Worm (Caenorhabditis elegans) whole organism, early embryonic: Measurements from ENCODE around the gene F26F2.4.

Experiments
- B0310.2 ChIP-seq: sonication (generic microtip); optimal IDR thresholded peaks from 2 replicates; lab custom pipeline; 2016; ENCODE audit warnings: mild to moderate bottlenecking, missing genetic modification characterization, missing compliant biosample characterization
- aly-1 ChIP-seq: sonication (generic microtip); optimal IDR thresholded peaks from 2 replicates; lab custom pipeline; 2016; ENCODE audit warnings: missing genetic modification characterization, missing compliant biosample characterization
- ama-1 ChIP-seq: fragments of 150-350 bp; optimal IDR thresholded peaks from 2 replicates; lab custom pipeline; 2014
- ceh-36 ChIP-seq: sonication (generic microtip); optimal IDR thresholded peaks from 2 replicates; lab custom pipeline; 2016; ENCODE audit warnings: missing genetic modification characterization, inconsistent platforms, missing compliant biosample characterization
- ets-7 ChIP-seq: sonication (generic microtip); optimal IDR thresholded peaks from 2 replicates; lab custom pipeline; 2016; ENCODE audit warnings: missing genotype, missing genetic modification characterization, missing compliant biosample characterization
- flt-1 ChIP-seq: fragments of 200-800 bp; sonication (Bioruptor generic); IDR thresholded peaks from 2 replicates; pipeline ENCODE4 v1.3.6; 2022; ENCODE audit warnings: missing genetic modification characterization, missing compliant biosample characterization
- pes-1 ChIP-seq: fragments of 200-800 bp; sonication (Bioruptor generic); IDR thresholded peaks from 2 replicates; pipeline ENCODE4 v1.3.6; 2022; ENCODE audit warnings: missing genetic modification reagents, missing genetic modification characterization, missing compliant biosample characterization
- sea-1 ChIP-seq: fragments of 200-800 bp; sonication (Bioruptor generic); conservative IDR thresholded peaks from 2 replicates; pipeline ENCODE4 v1.3.6; 2022; ENCODE audit warnings: missing genetic modification characterization, missing compliant biosample characterization
- tbx-11 ChIP-seq: fragments of 200-800 bp; sonication (Bioruptor generic); IDR thresholded peaks from 2 replicates; pipeline ENCODE4 v1.3.6; 2022; ENCODE audit warnings: missing genetic modification characterization, missing compliant biosample characterization

DNA sequence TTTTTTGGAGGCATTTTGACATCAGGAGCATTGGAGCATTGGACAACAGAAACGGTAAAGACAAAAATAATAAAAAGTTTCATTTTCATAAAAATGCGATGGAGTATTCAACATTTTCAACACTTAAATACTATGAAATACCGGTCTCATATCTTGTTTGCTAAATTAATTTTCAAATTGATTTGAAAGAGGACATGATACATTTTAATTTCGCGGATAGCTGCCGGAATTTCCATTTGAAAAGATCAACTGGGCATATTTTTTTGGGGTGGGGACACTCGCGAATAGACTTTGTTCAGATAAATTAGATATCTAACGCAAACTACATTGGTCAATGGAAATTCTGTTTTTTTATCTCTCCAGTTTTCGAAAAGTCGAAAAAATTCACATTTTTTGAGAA is 25.7 kb downstream of the F26F2.4 start, which contains the start of gene F26F2.10:
- no peak for TF ChIP-seq ama-1
- no peak for TF ChIP-seq pes-1 (GFP tag; lab: Robert Waterston, UW)
- TF ChIP-seq ets-7 (tag; lab: Kevin White, UChicago) = no peak
- no peak for TF ChIP-seq sea-1 (GFP tag; lab: Robert Waterston, UW)
- no peak for TF ChIP-seq tbx-11 (GFP tag; lab: Robert Waterston, UW)
- no peak for TF ChIP-seq aly-1 (tag; lab: Kevin White, UChicago)
- TF ChIP-seq B0310.2 (tag; lab: Kevin White, UChicago) = no peak
- TF ChIP-seq ceh-36 (tag; lab: Kevin White, UChicago) = no peak
- TF ChIP-seq flt-1 (GFP tag; lab: Robert Waterston, UW) = no peak
